Worm (Caenorhabditis elegans): ENCODE results near the gene Y22D7AR.2.
A peak's percentile ranks its signal among the peaks of the same experiment; 100 is the strongest.

DNA sequence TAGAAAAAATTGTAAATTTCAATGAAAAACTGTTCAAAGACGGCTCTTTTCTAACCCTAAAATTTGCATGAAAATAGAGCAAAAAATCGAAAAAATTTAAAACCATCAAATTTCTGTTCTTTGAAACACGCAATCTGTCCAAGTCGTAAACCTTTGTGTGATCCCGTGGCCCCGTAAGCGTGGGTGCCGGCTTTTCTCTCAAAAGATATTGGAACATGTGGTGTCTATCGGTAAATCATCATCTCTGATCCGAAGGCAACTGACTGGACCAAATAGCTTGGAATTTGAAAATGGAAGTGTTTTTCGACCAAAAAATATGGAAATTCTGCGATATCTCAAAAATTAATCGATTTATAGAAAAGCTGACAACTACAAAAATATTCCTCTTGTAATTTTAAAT lies 27.1 kb upstream of the Y22D7AR.2 start:
- TF ChIP-seq lin-39 (tag; optimal IDR thresholded peaks at IDR 0.05): no peak
- peak; percentile 67 for TF ChIP-seq rnt-1 (tag; optimal IDR thresholded peaks at IDR 0.05)

All from whole organism, L1 larva.